Fruit fly (Drosophila melanogaster): ENCODE measurements around the gene CG8173.

DNA sequence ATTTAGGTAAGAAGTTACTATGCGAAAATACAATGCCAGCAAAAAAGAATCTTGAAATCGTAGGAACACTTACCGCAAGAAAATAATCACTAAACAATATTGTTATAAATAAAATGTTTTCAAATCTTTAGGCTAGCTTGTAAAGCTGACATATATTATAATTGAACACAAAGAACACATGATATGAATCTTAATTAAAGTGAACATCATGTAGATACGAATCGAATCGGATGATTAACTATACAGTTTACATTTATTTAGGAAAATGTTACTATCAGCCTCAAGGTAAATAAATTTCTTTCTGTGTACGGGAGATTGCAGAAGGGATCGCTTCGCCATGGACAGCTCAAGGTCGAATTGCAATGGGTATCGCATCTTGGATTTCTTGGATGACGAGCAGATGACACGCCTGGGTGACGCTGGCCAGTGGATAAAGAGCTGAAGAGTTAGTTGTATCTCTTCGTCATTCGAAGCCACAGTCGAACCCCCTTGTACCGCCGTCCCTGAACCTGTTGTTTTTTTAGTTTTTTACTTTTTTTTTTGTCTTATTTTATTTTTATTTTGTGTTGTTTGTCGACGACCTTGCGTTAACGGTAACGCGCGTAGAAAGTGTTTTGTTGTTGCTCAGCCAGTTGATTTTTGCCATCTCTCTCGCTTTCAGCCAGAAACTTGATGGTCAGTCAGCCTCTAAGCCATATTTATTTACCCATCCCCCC is 31.3 kb downstream of the CG8173 start:
- TF ChIP-seq h (optimal IDR thresholded peaks at IDR 0.05) (no peak), psq (optimal IDR thresholded peaks at IDR 0.05) (no peak), insv (optimal IDR thresholded peaks at IDR 0.05) (no peak)

Data from Kc167 (cell line).